Fruit fly (Drosophila melanogaster) whole organism, embryonic: ENCODE results near the gene UQCR-Q.

Experiments used
- CG10565 ChIP-seq: fragments of 200-800 bp; sonication (Bioruptor generic); optimal IDR thresholded peaks from 3 replicates; lab custom pipeline; 2016; ENCODE audit warnings: missing biosample characterization, mild to moderate bottlenecking, missing genetic modification characterization
- CG11093 ChIP-seq: fragments of 200-800 bp; sonication (Bioruptor generic); IDR thresholded peaks from 3 replicates; pipeline ENCODE4 v1.3.6; 2022; ENCODE audit warnings: missing biosample characterization, missing genetic modification characterization
- CG11504 ChIP-seq: fragments of 200-800 bp; sonication (Bioruptor generic); optimal IDR thresholded peaks from 3 replicates; lab custom pipeline; 2019; ENCODE audit warnings: missing biosample characterization, mild to moderate bottlenecking, missing genetic modification characterization, moderate library complexity
- CG11695 ChIP-seq: fragments of 200-800 bp; sonication (Bioruptor generic); IDR thresholded peaks from 3 replicates; pipeline ENCODE4 v1.3.6; 2022; ENCODE audit warnings: missing biosample characterization, missing genetic modification characterization
- CG12155 ChIP-seq: fragments of 200-800 bp; sonication (Bioruptor generic); optimal IDR thresholded peaks from 3 replicates; lab custom pipeline; 2016; ENCODE audit warnings: missing biosample characterization, missing genetic modification characterization
- CG13287 ChIP-seq: fragments of 200-800 bp; sonication (Bioruptor generic); IDR thresholded peaks from 2 replicates; pipeline ENCODE4 v1.3.6; 2022; ENCODE audit warnings: missing biosample characterization, missing genetic modification characterization; ENCODE audit not compliant: partially characterized antibody
- CG16863 ChIP-seq: fragments of 200-800 bp; sonication (Bioruptor generic); optimal IDR thresholded peaks from 3 replicates; lab custom pipeline; 2016; ENCODE audit warnings: missing biosample characterization, missing genetic modification characterization
- CG17359 ChIP-seq: fragments of 200-800 bp; sonication (Bioruptor generic); optimal IDR thresholded peaks from 3 replicates; lab custom pipeline; 2018; ENCODE audit warnings: missing biosample characterization, mild to moderate bottlenecking, missing genetic modification characterization, moderate library complexity
- CG18262 ChIP-seq: fragments of 200-800 bp; optimal IDR thresholded peaks from 3 replicates; lab custom pipeline; 2019; ENCODE audit warnings: missing biosample characterization, mild to moderate bottlenecking, missing genetic modification characterization, moderate library complexity
- CG2889 ChIP-seq: fragments of 200-800 bp; sonication (Bioruptor generic); IDR thresholded peaks from 3 replicates; pipeline ENCODE4 v1.3.6; 2022; ENCODE audit warnings: missing biosample characterization, missing genetic modification characterization
- CG3281 ChIP-seq: fragments of 200-800 bp; sonication (Bioruptor generic); optimal IDR thresholded peaks from 3 replicates; lab custom pipeline; 2017; ENCODE audit warnings: missing biosample characterization, mild to moderate bottlenecking, missing genetic modification characterization
- CG3726 ChIP-seq: fragments of 200-800 bp; sonication (Bioruptor generic); IDR thresholded peaks from 3 replicates; pipeline ENCODE4, ENCODE4 v1.3.6; 2022; ENCODE audit warnings: missing biosample characterization, missing genetic modification characterization
- CG4707 ChIP-seq: fragments of 200-800 bp; sonication (Bioruptor generic); optimal IDR thresholded peaks from 2 replicates; lab custom pipeline; 2018; ENCODE audit warnings: missing biosample characterization, mild to moderate bottlenecking, missing genetic modification characterization, moderate library complexity
- CG7372 ChIP-seq: fragments of 200-800 bp; sonication (Bioruptor generic); IDR thresholded peaks from 2 replicates; pipeline ENCODE4 v1.3.6; 2022; ENCODE audit warnings: missing biosample characterization, missing genetic modification characterization
- Dbx ChIP-seq: fragments of 200-800 bp; sonication (Bioruptor generic); IDR thresholded peaks from 3 replicates; pipeline ENCODE4 v1.3.6; 2022; ENCODE audit warnings: missing biosample characterization, missing genetic modification characterization
- ERR ChIP-seq: fragments of 200-800 bp; sonication (Bioruptor generic); optimal IDR thresholded peaks from 2 replicates; lab custom pipeline; 2016; ENCODE audit warnings: missing biosample characterization, missing genetic modification characterization
- Elba2 ChIP-seq: fragments of 200-800 bp; sonication (Bioruptor generic); optimal IDR thresholded peaks from 3 replicates; lab custom pipeline; 2016; ENCODE audit warnings: missing biosample characterization, missing genetic modification characterization
- Fer2 ChIP-seq: fragments of 200-800 bp; sonication (Bioruptor generic); optimal IDR thresholded peaks from 2 replicates; lab custom pipeline; 2018; ENCODE audit warnings: missing biosample characterization, mild to moderate bottlenecking, missing genetic modification characterization, moderate library complexity
- Gsc ChIP-seq: fragments of 200-800 bp; sonication (Bioruptor generic); IDR thresholded peaks from 2 replicates; pipeline ENCODE4 v1.3.6; 2022; ENCODE audit warnings: missing biosample characterization, missing genetic modification characterization
- HLHmδ ChIP-seq: fragments of 200-800 bp; sonication (Bioruptor generic); optimal IDR thresholded peaks from 2 replicates; lab custom pipeline; 2018; ENCODE audit warnings: missing biosample characterization, mild to moderate bottlenecking, missing genetic modification characterization, moderate library complexity
- MBD-R2 ChIP-seq: fragments of 200-800 bp; sonication (Bioruptor generic); IDR thresholded peaks from 2 replicates; pipeline ENCODE4 v1.3.6; 2022; ENCODE audit warnings: missing biosample characterization, missing genetic modification characterization
- Mes4 ChIP-seq: fragments of 200-800 bp; sonication (Bioruptor generic); optimal IDR thresholded peaks from 2 replicates; lab custom pipeline; 2016; ENCODE audit warnings: missing biosample characterization, missing genetic modification characterization
- NFAT ChIP-seq: fragments of 200-800 bp; sonication (Bioruptor generic); IDR thresholded peaks from 2 replicates; pipeline ENCODE4 v1.3.6; 2022; ENCODE audit warnings: missing biosample characterization, missing genetic modification characterization
- Neu2 ChIP-seq: fragments of 200-800 bp; sonication (Bioruptor generic); optimal IDR thresholded peaks from 3 replicates; lab custom pipeline; 2016; ENCODE audit warnings: missing biosample characterization, missing genetic modification characterization, borderline replicate concordance
- Nf-YA ChIP-seq: fragments of 200-800 bp; sonication (Bioruptor generic); IDR thresholded peaks from 2 replicates; pipeline ENCODE4 v1.3.6; 2022; ENCODE audit warnings: missing biosample characterization, missing genetic modification characterization
- Optix ChIP-seq: fragments of 200-800 bp; sonication (Bioruptor generic); IDR thresholded peaks from 3 replicates; pipeline ENCODE4 v1.3.6; 2022; ENCODE audit warnings: missing biosample characterization, missing genetic modification characterization
- Stat92E ChIP-seq, 3 experiments: fragments of >200 bp in 2 of 3; fragments of 200-800 bp in 1 of 3; sonication (Bioruptor generic) in 1 of 3; optimal IDR thresholded peaks; 2 replicates each; lab custom pipeline; 2017 to 2019; ENCODE audit warnings: missing biosample characterization in 3 of 3, missing genetic modification characterization in 3 of 3, mild to moderate bottlenecking in 1 of 3, moderate library complexity in 1 of 3
- TFAM ChIP-seq: fragments of 200-800 bp; sonication (Bioruptor generic); optimal IDR thresholded peaks from 2 replicates; lab custom pipeline; 2017; ENCODE audit warnings: missing biosample characterization, missing genetic modification characterization, inconsistent platforms
- Tbp ChIP-seq: fragments of >200 bp; optimal IDR thresholded peaks from 2 replicates; lab custom pipeline; 2018; ENCODE audit warnings: missing biosample characterization, missing genetic modification characterization
- Trl ChIP-seq, 3 experiments: fragments of >200 bp in 2 of 3; fragments of 200-800 bp in 1 of 3; sonication (Bioruptor generic) in 1 of 3; optimal IDR thresholded peaks; 2 replicates in 1 of 3; 3 replicates in 2 of 3; lab custom pipeline; 2016 to 2017; ENCODE audit warnings: missing biosample characterization in 1 of 3, missing genetic modification characterization in 1 of 3
- YL-1 ChIP-seq: fragments of 200-800 bp; sonication (Bioruptor generic); optimal IDR thresholded peaks from 3 replicates; lab custom pipeline; 2017; ENCODE audit warnings: missing biosample characterization, mild to moderate bottlenecking, missing genetic modification characterization
- croc ChIP-seq: fragments of 200-800 bp; sonication (Bioruptor generic); conservative IDR thresholded peaks from 3 replicates; pipeline ENCODE4 v1.3.6; 2022; ENCODE audit warnings: missing biosample characterization, missing genetic modification characterization
- crol ChIP-seq: fragments of 200-800 bp; sonication (Bioruptor generic); IDR thresholded peaks from 2 replicates; pipeline ENCODE4 v1.3.6; 2022; ENCODE audit warnings: missing biosample characterization, missing genetic modification characterization
- da ChIP-seq: fragments of 200-800 bp; sonication (Bioruptor generic); optimal IDR thresholded peaks from 2 replicates; lab custom pipeline; 2016; ENCODE audit warnings: missing biosample characterization, missing genetic modification characterization
- dimm ChIP-seq: fragments of 200-800 bp; sonication (Bioruptor generic); IDR thresholded peaks from 2 replicates; pipeline ENCODE4 v1.3.6; 2022; ENCODE audit warnings: missing biosample characterization, missing genetic modification characterization
- disco-r ChIP-seq: fragments of 200-800 bp; sonication (Bioruptor generic); optimal IDR thresholded peaks from 2 replicates; lab custom pipeline; 2016; ENCODE audit warnings: missing biosample characterization, missing genetic modification characterization
- dm ChIP-seq: fragments of 200-800 bp; sonication (Bioruptor generic); optimal IDR thresholded peaks from 3 replicates; lab custom pipeline; 2016; ENCODE audit warnings: missing biosample characterization, missing genetic modification characterization
- dpn ChIP-seq, 2 experiments: fragments of 200-800 bp; sonication (Bioruptor generic); optimal IDR thresholded peaks; 3 replicates each; lab custom pipeline; 2016; ENCODE audit warnings: missing biosample characterization in 2 of 2, missing genetic modification characterization in 2 of 2
- ftz-f1 ChIP-seq: fragments of 200-800 bp; sonication (Bioruptor generic); optimal IDR thresholded peaks from 2 replicates; lab custom pipeline; 2016; ENCODE audit warnings: missing biosample characterization, missing genetic modification characterization
- gcm ChIP-seq: fragments of 200-800 bp; sonication (Bioruptor generic); optimal IDR thresholded peaks from 2 replicates; lab custom pipeline; 2019; ENCODE audit warnings: missing biosample characterization, mild to moderate bottlenecking, missing genetic modification characterization, moderate library complexity
- gfzf ChIP-seq: fragments of 200-800 bp; sonication (Bioruptor generic); optimal IDR thresholded peaks from 2 replicates; lab custom pipeline; 2016; ENCODE audit warnings: missing biosample characterization, mild to moderate bottlenecking, missing genetic modification characterization, moderate library complexity
- gsb-n ChIP-seq: fragments of 200-800 bp; sonication (Bioruptor generic); optimal IDR thresholded peaks from 3 replicates; lab custom pipeline; 2018; ENCODE audit warnings: missing biosample characterization, mild to moderate bottlenecking, missing genetic modification characterization
- hth ChIP-seq: fragments of >200 bp; optimal IDR thresholded peaks from 2 replicates; lab custom pipeline; 2017; ENCODE audit warnings: inconsistent platforms
- klu ChIP-seq: fragments of 200-800 bp; sonication (Bioruptor generic); IDR thresholded peaks from 2 replicates; pipeline ENCODE4 v1.3.6; 2022; ENCODE audit warnings: missing biosample characterization, missing genetic modification characterization
- lilli ChIP-seq: fragments of 200-800 bp; sonication (Bioruptor generic); optimal IDR thresholded peaks from 3 replicates; lab custom pipeline; 2016; ENCODE audit warnings: missing biosample characterization, missing genetic modification characterization
- nau ChIP-seq: fragments of 200-800 bp; sonication (Bioruptor generic); optimal IDR thresholded peaks from 3 replicates; lab custom pipeline; 2017; ENCODE audit warnings: missing biosample characterization, mild to moderate bottlenecking, missing genetic modification characterization, missing genetic modification reagents
- pum ChIP-seq: fragments of 200-800 bp; sonication (Bioruptor generic); optimal IDR thresholded peaks from 2 replicates; lab custom pipeline; 2016; ENCODE audit warnings: missing biosample characterization, missing genetic modification characterization
- pzg ChIP-seq: fragments of 200-800 bp; sonication (Bioruptor generic); optimal IDR thresholded peaks from 3 replicates; lab custom pipeline; 2018; ENCODE audit warnings: missing biosample characterization, mild to moderate bottlenecking, missing genetic modification characterization, moderate library complexity
- repo ChIP-seq: fragments of 200-800 bp; sonication (Bioruptor generic); optimal IDR thresholded peaks from 2 replicates; lab custom pipeline; 2016; ENCODE audit warnings: missing biosample characterization, missing genetic modification characterization
- sim ChIP-seq: fragments of 200-800 bp; sonication (Bioruptor generic); IDR thresholded peaks from 2 replicates; pipeline ENCODE4 v1.3.6; 2022; ENCODE audit warnings: missing biosample characterization, missing genetic modification characterization
- sisA ChIP-seq: fragments of 200-800 bp; sonication (Bioruptor generic); IDR thresholded peaks from 2 replicates; pipeline ENCODE4 v1.3.6; 2022; ENCODE audit warnings: missing biosample characterization, missing genetic modification characterization
- so ChIP-seq: fragments of 200-800 bp; sonication (Bioruptor generic); IDR thresholded peaks from 3 replicates; pipeline ENCODE4 v1.3.6; 2022; ENCODE audit warnings: missing biosample characterization, missing genetic modification characterization

Gene UQCR-Q

DNA sequence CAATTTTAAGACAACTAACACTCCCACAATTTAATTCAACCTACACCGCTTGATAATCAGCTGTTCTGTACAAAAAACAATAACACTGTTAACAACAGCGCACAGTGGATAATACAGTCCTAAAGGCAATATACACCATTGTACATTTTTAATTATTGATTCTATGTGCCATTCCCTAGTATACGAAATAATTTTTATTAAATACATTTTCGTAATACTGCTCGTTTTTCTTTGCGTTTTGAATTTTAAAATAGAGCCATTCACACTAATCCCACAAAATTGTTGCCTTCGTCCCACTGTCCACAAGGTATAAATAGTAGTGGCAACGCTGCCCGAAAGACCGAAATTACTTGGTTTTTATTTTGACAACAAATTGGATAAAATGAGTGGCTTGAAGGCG lies 41.0 kb upstream of the UQCR-Q start, which contains the start of the genes Coq4 and CG32176 (continued):
- peak; percentile 99 for TF ChIP-seq dpn (GFP tag; optimal IDR thresholded peaks at IDR 0.05; lab: Kevin White, UChicago)
- peak; percentile 96 for TF ChIP-seq Mes4
- TF ChIP-seq Neu2 (GFP tag; lab: Kevin White, UChicago) = peak; percentile 93
- peak; percentile 96 for TF ChIP-seq gsb-n (tag; lab: Kevin White, UChicago)
- TF ChIP-seq so (GFP tag; lab: Robert Waterston, UW) = peak; percentile 97
- TF ChIP-seq croc = peak; percentile 95
- TF ChIP-seq da (GFP tag; lab: Kevin White, UChicago) = peak; percentile 95
- peak; percentile 91 for TF ChIP-seq YL-1 (GFP tag; lab: Kevin White, UChicago)
- peak; percentile 93 for TF ChIP-seq nau (GFP tag; lab: Kevin White, UChicago)
- peak; percentile 93 for TF ChIP-seq Gsc (GFP tag; lab: Robert Waterston, UW)
- no peak for TF ChIP-seq hth (lab: Kevin White, UChicago)
- peak; percentile 69 for TF ChIP-seq crol
- peak; percentile 98 for TF ChIP-seq gcm
- TF ChIP-seq HLHmδ = no peak
- peak; percentile 94 for TF ChIP-seq Optix (GFP tag; lab: Robert Waterston, UW)
- TF ChIP-seq ERR = peak; percentile 95
- peak; percentile 96 for TF ChIP-seq repo (GFP tag; lab: Kevin White, UChicago)
- TF ChIP-seq Dbx (GFP tag; lab: Robert Waterston, UW) = peak; percentile 99
- peak; percentile 99 for TF ChIP-seq sisA (GFP tag; lab: Robert Waterston, UW)
- TF ChIP-seq MBD-R2 (GFP tag; lab: Robert Waterston, UW) = peak; percentile 99
- TF ChIP-seq dimm (GFP tag; lab: Robert Waterston, UW) = peak; percentile 95
- TF ChIP-seq lilli (GFP tag; lab: Kevin White, UChicago) = peak; percentile 100
- TF ChIP-seq pzg (GFP tag; lab: Kevin White, UChicago) = peak; percentile 69
- TF ChIP-seq CG10565 = peak; percentile 91
- TF ChIP-seq CG11093 (GFP tag; lab: Robert Waterston, UW) = peak; percentile 96
- TF ChIP-seq ftz-f1 = peak; percentile 82
- TF ChIP-seq dm (GFP tag; lab: Kevin White, UChicago) = peak; percentile 96
- peak; percentile 97 for TF ChIP-seq CG2889 (GFP tag; lab: Robert Waterston, UW)
- peak; percentile 79 for TF ChIP-seq CG13287 (GFP tag; lab: Robert Waterston, UW)
- no peak for TF ChIP-seq gfzf (GFP tag; lab: Kevin White, UChicago)
- TF ChIP-seq CG12155 (GFP tag; lab: Kevin White, UChicago) = peak; percentile 98
- TF ChIP-seq Trl (optimal IDR thresholded peaks at IDR 0.05; lab: Kevin White, UChicago) = no peak
- peak; percentile 99 for TF ChIP-seq Trl (GFP tag; optimal IDR thresholded peaks at IDR 0.05; lab: Kevin White, UChicago)
- TF ChIP-seq Stat92E (GFP tag; optimal IDR thresholded peaks at IDR 0.05; lab: Kevin White, UChicago) = peak in 1 of 3 experiments; percentile 57
- TF ChIP-seq TFAM (GFP tag; lab: Kevin White, UChicago) = peak; percentile 90
- TF ChIP-seq sim = peak; percentile 92
- peak; percentile 98 for TF ChIP-seq CG17359 (tag; lab: Kevin White, UChicago)
- TF ChIP-seq pum (GFP tag; lab: Kevin White, UChicago) = peak; percentile 99
- TF ChIP-seq Fer2 (tag; lab: Kevin White, UChicago) = peak; percentile 97
- peak; percentile 97 for TF ChIP-seq CG18262 (tag; lab: Kevin White, UChicago)
- peak; percentile 96 for TF ChIP-seq disco-r
- TF ChIP-seq CG16863 (GFP tag; lab: Kevin White, UChicago) = peak; percentile 98
- no peak for TF ChIP-seq Tbp (GFP tag; lab: Kevin White, UChicago)
- peak; percentile 91 for TF ChIP-seq Elba2 (GFP tag; lab: Kevin White, UChicago)
- TF ChIP-seq CG3726 = peak; percentile 98
- TF ChIP-seq CG11504 (tag; lab: Kevin White, UChicago) = peak; percentile 96
- peak; percentile 96 for TF ChIP-seq CG7372 (GFP tag; lab: Robert Waterston, UW)
- TF ChIP-seq Nf-YA (GFP tag; lab: Robert Waterston, UW) = peak; percentile 92
- peak; percentile 97 for TF ChIP-seq CG3281
- TF ChIP-seq NFAT (GFP tag; lab: Robert Waterston, UW) = peak; percentile 98
- TF ChIP-seq klu = peak; percentile 96
- peak; percentile 100 for TF ChIP-seq CG4707 (GFP tag; lab: Kevin White, UChicago)
- peak; percentile 97 for TF ChIP-seq CG11695 (GFP tag; lab: Robert Waterston, UW)
